Fruit fly (Drosophila melanogaster) S2 (cell line): ENCODE measurements around the gene plh.

Experiments used
- CG8478 ChIP-seq: fragments of >200 bp; optimal IDR thresholded peaks from 2 replicates; lab custom pipeline; 2018
- CTCF ChIP-seq, 2 experiments: fragments of >200 bp; optimal IDR thresholded peaks; 2 replicates each; lab custom pipeline; 2018

- TF ChIP-seq CTCF (optimal IDR thresholded peaks at IDR 0.05; lab: Kevin White, UChicago): no peak
- no peak for TF ChIP-seq CG8478 (lab: Kevin White, UChicago)
These were observed 43.9 kb upstream of the plh start for dm6 chr3R:5054747-5055146.
